Worm (Caenorhabditis elegans) whole organism, dauer: Measurements from ENCODE around the gene hdl-2.

Experiments used
- unc-62 ChIP-seq: sonication (generic microtip); optimal IDR thresholded peaks from 2 replicates; lab custom pipeline; 2017; ENCODE audit warnings: missing biosample characterization, missing genetic modification reagents, missing genetic modification characterization

Gene hdl-2

ce11 chrIV:8873847-8874246 is at the start of gene hdl-2:
Gene hdl-2, plus strand, starts transcription at chrIV:8874147.
- TF ChIP-seq unc-62 (GFP tag; lab: Kevin White, UChicago) = no peak

- no peak for TF ChIP-seq unc-62 (GFP tag; lab: Kevin White, UChicago)
Measured at ce11 chrIV:8825997-8826605, 47.8 kb upstream of the hdl-2 start.

- TF ChIP-seq unc-62 (GFP tag; lab: Kevin White, UChicago) = no peak
Measured at ce11 chrIV:8826606-8827000, 47.3 kb upstream of the hdl-2 start.

ce11 chrIV:8827500-8827899 is 46.4 kb upstream of the hdl-2 start, which contains the start of gene T28C6.7:
Gene T28C6.7, plus strand, starts transcription at chrIV:8827800.
- no peak for TF ChIP-seq unc-62 (GFP tag; lab: Kevin White, UChicago)

ce11 chrIV:8830591-8830990 is 43.4 kb upstream of the hdl-2 start, which contains the start of gene T28C6.8:
Gene T28C6.8, minus strand, starts transcription at chrIV:8830727.
- no peak for TF ChIP-seq unc-62 (GFP tag; lab: Kevin White, UChicago)

ce11 chrIV:8840161-8840765 is 33.7 kb upstream of the hdl-2 start, which contains the start of the genes T28C6.11 and T11B7.1:
Gene T28C6.11, minus strand, starts transcription at chrIV:8840261.
Gene T11B7.1, plus strand, starts transcription at chrIV:8840715.
- no peak for TF ChIP-seq unc-62 (GFP tag; lab: Kevin White, UChicago)

ce11 chrIV:8844457-8844856 is 29.5 kb upstream of the hdl-2 start, which contains the start of gene T11B7.2:
Gene T11B7.2, minus strand, starts transcription at chrIV:8844557.
- no peak for TF ChIP-seq unc-62 (GFP tag; lab: Kevin White, UChicago)

- no peak for TF ChIP-seq unc-62 (GFP tag; lab: Kevin White, UChicago)
Measured at ce11 chrIV:8845922-8846321, 28.0 kb upstream of the hdl-2 start.

- no peak for TF ChIP-seq unc-62 (GFP tag; lab: Kevin White, UChicago)
Measured at ce11 chrIV:8847918-8848317, 26.0 kb upstream of the hdl-2 start, which contains the start of gene col-118. Gene col-118, plus strand, starts transcription at chrIV:8848218.

ce11 chrIV:8848983-8849382 is 25.0 kb upstream of the hdl-2 start:
- TF ChIP-seq unc-62 (GFP tag; lab: Kevin White, UChicago) = no peak

ce11 chrIV:8850807-8851206 is 23.1 kb upstream of the hdl-2 start:
- TF ChIP-seq unc-62 (GFP tag; lab: Kevin White, UChicago) = no peak

- TF ChIP-seq unc-62 (GFP tag; lab: Kevin White, UChicago) = no peak
Measured at ce11 chrIV:8852194-8852593, 21.8 kb upstream of the hdl-2 start, which contains the start of gene alp-1. Gene alp-1, plus strand, starts transcription at chrIV:8852494.

- TF ChIP-seq unc-62 (GFP tag; lab: Kevin White, UChicago) = no peak
Measured at ce11 chrIV:8853301-8853700, 20.6 kb upstream of the hdl-2 start.

ce11 chrIV:8855963-8856362 is 18.0 kb upstream of the hdl-2 start, which contains the start of gene T11B7.5:
Gene T11B7.5, minus strand, starts transcription at chrIV:8856063.
- TF ChIP-seq unc-62 (GFP tag; lab: Kevin White, UChicago) = no peak

ce11 chrIV:8864672-8865071 is 9.3 kb upstream of the hdl-2 start:
- no peak for TF ChIP-seq unc-62 (GFP tag; lab: Kevin White, UChicago)

ce11 chrIV:8865343-8865742 is 8.6 kb upstream of the hdl-2 start, which contains the start of gene C09G9.1:
Gene C09G9.1, minus strand, starts transcription at chrIV:8865485.
- TF ChIP-seq unc-62 (GFP tag; lab: Kevin White, UChicago) = no peak

ce11 chrIV:8866092-8866491 is 7.9 kb upstream of the hdl-2 start:
- no peak for TF ChIP-seq unc-62 (GFP tag; lab: Kevin White, UChicago)
